Fruit fly (Drosophila melanogaster) whole organism, wandering third instar larva: ENCODE measurements around the gene CG12078.

Experiments
- fru ChIP-seq: fragments of 200-800 bp; sonication (Bioruptor generic); optimal IDR thresholded peaks from 3 replicates; lab custom pipeline; 2016; ENCODE audit warnings: missing biosample characterization, mild to moderate bottlenecking, missing genetic modification characterization
- sv ChIP-seq: fragments of 200-800 bp; sonication (Bioruptor generic); optimal IDR thresholded peaks from 3 replicates; lab custom pipeline; 2016; ENCODE audit warnings: missing biosample characterization, missing genetic modification characterization

DNA sequence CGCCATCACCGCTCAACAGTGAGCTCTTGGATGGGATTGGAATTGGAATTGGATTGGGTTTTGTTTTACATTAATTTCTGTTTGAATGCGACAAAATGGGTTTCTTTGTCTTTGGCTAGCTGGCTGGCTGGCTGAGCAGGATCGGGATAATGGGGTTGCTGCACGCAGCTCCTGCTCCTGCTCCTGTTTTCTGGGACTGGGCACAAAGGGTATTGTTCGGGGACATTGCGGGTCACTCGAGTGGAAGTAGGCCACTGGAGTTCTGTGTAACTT is 2.8 kb downstream of the CG12078 start:
- TF ChIP-seq sv (GFP tag; lab: Kevin White, UChicago), result no peak
- no peak for TF ChIP-seq fru (GFP tag; lab: Kevin White, UChicago)
